Worm (Caenorhabditis elegans) whole organism, L1 larva: Measurements from ENCODE around the gene K04B12.2.
A peak's percentile ranks its signal among the peaks of the same experiment; 100 is the strongest.

ENCODE experiments used
- C04F5.9 ChIP-seq: sonication (generic microtip); optimal IDR thresholded peaks from 2 replicates; lab custom pipeline; 2016; ENCODE audit warnings: missing genetic modification characterization, missing compliant biosample characterization
- C16A3.4 ChIP-seq: fragments of 150-350 bp; optimal IDR thresholded peaks from 2 replicates; lab custom pipeline; 2014; ENCODE audit warnings: missing biosample characterization, missing genetic modification characterization
- C34B4.2 ChIP-seq: sonication (generic microtip); optimal IDR thresholded peaks from 2 replicates; lab custom pipeline; 2017; ENCODE audit warnings: mild to moderate bottlenecking, missing genetic modification characterization, missing compliant biosample characterization
- F16B12.6 ChIP-seq: fragments of 150-350 bp; optimal IDR thresholded peaks from 2 replicates; lab custom pipeline; 2014; ENCODE audit warnings: missing biosample characterization, missing genetic modification characterization
- aha-1 ChIP-seq: fragments of 150-350 bp; optimal IDR thresholded peaks from 2 replicates; lab custom pipeline; 2014; ENCODE audit warnings: missing biosample characterization, missing genetic modification characterization
- alr-1 ChIP-seq: fragments of 200-800 bp; sonication (Bioruptor generic); optimal IDR thresholded peaks from 2 replicates; lab custom pipeline; 2018; ENCODE audit warnings: borderline replicate concordance, mild to moderate bottlenecking, missing genetic modification characterization, missing compliant biosample characterization
- aly-2 ChIP-seq: fragments of 150-350 bp; optimal IDR thresholded peaks from 2 replicates; lab custom pipeline; 2014; ENCODE audit warnings: missing biosample characterization, missing genetic modification characterization
- ceh-8 ChIP-seq: fragments of 200-800 bp; sonication (Bioruptor generic); optimal IDR thresholded peaks from 2 replicates; lab custom pipeline; 2018; ENCODE audit warnings: mild to moderate bottlenecking, missing genetic modification characterization, moderate library complexity, missing compliant biosample characterization
- ceh-82 ChIP-seq, 3 experiments: fragments of 150-350 bp in 1 of 3; sonication (generic microtip) in 2 of 3; optimal IDR thresholded peaks; 2 replicates each; lab custom pipeline; 2014 to 2017; ENCODE audit warnings: missing biosample characterization in 3 of 3, missing genetic modification characterization in 3 of 3
- ceh-90 ChIP-seq: sonication (generic microtip); optimal IDR thresholded peaks from 2 replicates; lab custom pipeline; 2016; ENCODE audit warnings: missing genetic modification characterization, missing compliant biosample characterization
- ces-1 ChIP-seq: fragments of 150-350 bp; optimal IDR thresholded peaks from 2 replicates; lab custom pipeline; 2014; ENCODE audit warnings: missing biosample characterization, missing genetic modification reagents, missing genetic modification characterization
- dpl-1 ChIP-seq, 3 experiments: fragments of 150-350 bp in 2 of 3; sonication (generic microtip) in 1 of 3; optimal IDR thresholded peaks; 2 replicates each; lab custom pipeline; 2014 to 2017; ENCODE audit warnings: missing biosample characterization in 3 of 3, missing genetic modification characterization in 3 of 3, missing genetic modification reagents in 3 of 3
- efl-1 ChIP-seq, 4 experiments: fragments of 150-350 bp; optimal IDR thresholded peaks in 3 of 4; peaks in 1 of 4; 1 replicate in 1 of 4; 2 replicates in 3 of 4; lab custom pipeline; 2014; ENCODE audit warnings: missing biosample characterization in 2 of 4, missing genetic modification characterization in 2 of 4, missing genetic modification reagents in 2 of 4
- egl-27 ChIP-seq, 2 experiments: fragments of 150-350 bp in 1 of 2; sonication (generic microtip); optimal IDR thresholded peaks; 3 replicates each; lab custom pipeline; 2017 to 2018; ENCODE audit warnings: missing biosample characterization in 2 of 2, missing genetic modification characterization in 2 of 2, missing genetic modification reagents in 2 of 2
- elt-3 ChIP-seq, 6 experiments: fragments of 150-350 bp in 1 of 6; sonication (generic microtip); optimal IDR thresholded peaks; 2 replicates each; lab custom pipeline; 2017 to 2018; ENCODE audit warnings: missing biosample characterization in 6 of 6, missing genetic modification characterization in 6 of 6, inconsistent platforms in 1 of 6
- fkh-4 ChIP-seq: sonication (generic microtip); optimal IDR thresholded peaks from 2 replicates; lab custom pipeline; 2016; ENCODE audit warnings: missing compliant biosample characterization, missing genetic modification characterization, borderline replicate concordance
- fkh-8 ChIP-seq: sonication (generic microtip); optimal IDR thresholded peaks from 2 replicates; lab custom pipeline; 2016; ENCODE audit warnings: mild to moderate bottlenecking, missing genetic modification characterization, missing compliant biosample characterization
- fos-1 ChIP-seq: fragments of 150-350 bp; optimal IDR thresholded peaks from 2 replicates; lab custom pipeline; 2014; ENCODE audit warnings: missing biosample characterization, missing genetic modification characterization
- grh-1 ChIP-seq: fragments of 200-800 bp; sonication (Bioruptor generic); IDR thresholded peaks from 2 replicates; pipeline ENCODE4 v1.3.6; 2022; ENCODE audit warnings: missing genetic modification reagents, missing genetic modification characterization, missing compliant biosample characterization
- hlh-17 ChIP-seq: fragments of 200-800 bp; sonication (Bioruptor generic); optimal IDR thresholded peaks from 2 replicates; lab custom pipeline; 2018; ENCODE audit warnings: missing genetic modification characterization, mild to moderate bottlenecking, missing compliant biosample characterization, moderate library complexity, borderline replicate concordance
- irx-1 ChIP-seq: sonication (generic microtip); optimal IDR thresholded peaks from 2 replicates; lab custom pipeline; 2016; ENCODE audit warnings: missing genetic modification characterization, missing compliant biosample characterization
- isw-1 ChIP-seq: fragments of 200-800 bp; sonication (Bioruptor generic); IDR thresholded peaks from 2 replicates; pipeline ENCODE4 v1.3.6; 2022; ENCODE audit warnings: missing genetic modification characterization, missing compliant biosample characterization
- lin-14 ChIP-seq: fragments of 200-800 bp; sonication (Bioruptor generic); optimal IDR thresholded peaks from 2 replicates; lab custom pipeline; 2018; ENCODE audit warnings: mild to moderate bottlenecking, missing genetic modification characterization, moderate library complexity, missing compliant biosample characterization
- lin-39 ChIP-seq: fragments of 150-350 bp; optimal IDR thresholded peaks from 2 replicates; lab custom pipeline; 2014; ENCODE audit warnings: missing biosample characterization, missing genetic modification reagents, missing genetic modification characterization
- lsy-2 ChIP-seq, 2 experiments: fragments of 150-350 bp; optimal IDR thresholded peaks; 2 replicates each; lab custom pipeline; 2014; ENCODE audit warnings: missing biosample characterization in 2 of 2, missing genetic modification characterization in 2 of 2
- mdl-1 ChIP-seq, 2 experiments: fragments of 150-350 bp; optimal IDR thresholded peaks; 2 replicates each; lab custom pipeline; 2014 to 2017; ENCODE audit warnings: missing biosample characterization in 2 of 2, missing genetic modification characterization in 2 of 2, inconsistent platforms in 1 of 2
- nhr-19 ChIP-seq: fragments of 200-800 bp; sonication (Bioruptor generic); conservative IDR thresholded peaks from 2 replicates; pipeline ENCODE4 v1.3.6; 2022; ENCODE audit warnings: missing genetic modification characterization, missing compliant biosample characterization
- nhr-20 ChIP-seq: sonication (generic microtip); optimal IDR thresholded peaks from 2 replicates; lab custom pipeline; 2016; ENCODE audit warnings: mild to moderate bottlenecking, missing genetic modification characterization, missing compliant biosample characterization
- nhr-237 ChIP-seq: fragments of 150-350 bp; optimal IDR thresholded peaks from 2 replicates; lab custom pipeline; 2014; ENCODE audit warnings: missing biosample characterization, missing genetic modification characterization
- nhr-47 ChIP-seq: sonication (generic microtip); optimal IDR thresholded peaks from 2 replicates; lab custom pipeline; 2016; ENCODE audit warnings: mild to moderate bottlenecking, missing genetic modification characterization, moderate library complexity, missing compliant biosample characterization
- nhr-71 ChIP-seq: sonication (generic microtip); optimal IDR thresholded peaks from 2 replicates; lab custom pipeline; 2016; ENCODE audit warnings: mild to moderate bottlenecking, missing genetic modification characterization, moderate library complexity, missing compliant biosample characterization
- nhr-76 ChIP-seq: sonication (generic microtip); optimal IDR thresholded peaks from 2 replicates; lab custom pipeline; 2017; ENCODE audit warnings: missing biosample characterization, missing genetic modification characterization
- nhr-77 ChIP-seq: fragments of 150-350 bp; optimal IDR thresholded peaks from 2 replicates; lab custom pipeline; 2014; ENCODE audit warnings: missing biosample characterization, missing genetic modification characterization
- nhr-85 ChIP-seq: sonication (generic microtip); peaks from one replicate; lab custom pipeline; 2016; ENCODE audit warnings: missing genetic modification characterization, inconsistent platforms, missing compliant biosample characterization
- nhr-90 ChIP-seq: sonication (generic microtip); optimal IDR thresholded peaks from 2 replicates; lab custom pipeline; 2016; ENCODE audit warnings: mild to moderate bottlenecking, missing genetic modification characterization, missing compliant biosample characterization; ENCODE audit not compliant: poor library complexity
- pag-3 ChIP-seq: sonication (generic microtip); optimal IDR thresholded peaks from 2 replicates; lab custom pipeline; 2017; ENCODE audit warnings: missing genetic modification characterization, mild to moderate bottlenecking, missing compliant biosample characterization, antibody characterized with exemption, borderline replicate concordance; ENCODE audit not compliant: insufficient read depth
- skn-1 ChIP-seq: fragments of 150-350 bp; optimal IDR thresholded peaks from 2 replicates; lab custom pipeline; 2014; ENCODE audit warnings: missing biosample characterization, missing genetic modification characterization
- snpc-4 ChIP-seq: fragments of 150-350 bp; optimal IDR thresholded peaks from 2 replicates; lab custom pipeline; 2014; ENCODE audit warnings: missing biosample characterization, missing genetic modification characterization
- snu-23 ChIP-seq: sonication (generic microtip); optimal IDR thresholded peaks from 2 replicates; lab custom pipeline; 2016; ENCODE audit warnings: missing genetic modification characterization, missing compliant biosample characterization
- sptf-1 ChIP-seq: fragments of 150-350 bp; optimal IDR thresholded peaks from 2 replicates; lab custom pipeline; 2014; ENCODE audit warnings: missing biosample characterization, missing genetic modification characterization
- tbx-2 ChIP-seq: sonication (generic microtip); optimal IDR thresholded peaks from 2 replicates; lab custom pipeline; 2016; ENCODE audit warnings: missing genetic modification characterization, missing compliant biosample characterization
- tlp-1 ChIP-seq: fragments of 150-350 bp; optimal IDR thresholded peaks from 2 replicates; lab custom pipeline; 2014; ENCODE audit warnings: missing biosample characterization, missing genetic modification characterization
- unc-62 ChIP-seq: fragments of 150-350 bp; optimal IDR thresholded peaks from 2 replicates; lab custom pipeline; 2014; ENCODE audit warnings: missing biosample characterization, missing genetic modification reagents, missing genetic modification characterization
- unc-86 ChIP-seq: sonication (generic microtip); optimal IDR thresholded peaks from 2 replicates; lab custom pipeline; 2016; ENCODE audit warnings: missing genetic modification characterization, missing compliant biosample characterization
- unc-98 ChIP-seq: fragments of 200-800 bp; sonication (Bioruptor generic); IDR thresholded peaks from 2 replicates; pipeline ENCODE4 v1.3.6; 2022; ENCODE audit warnings: missing genetic modification characterization, missing compliant biosample characterization
- xbp-1 ChIP-seq: sonication (generic microtip); optimal IDR thresholded peaks from 2 replicates; lab custom pipeline; 2016; ENCODE audit warnings: missing genetic modification characterization, missing compliant biosample characterization
- zip-4 ChIP-seq: fragments of 200-800 bp; sonication (Bioruptor generic); optimal IDR thresholded peaks from 2 replicates; lab custom pipeline; 2018; ENCODE audit warnings: mild to moderate bottlenecking, missing genetic modification characterization, moderate library complexity, missing compliant biosample characterization
- ztf-11 ChIP-seq, 2 experiments: sonication (generic microtip); optimal IDR thresholded peaks; 2 replicates each; lab custom pipeline; 2016 to 2017; ENCODE audit warnings: missing genetic modification characterization in 2 of 2, missing biosample characterization in 1 of 2, missing compliant biosample characterization in 1 of 2
- ztf-4 ChIP-seq: fragments of 150-350 bp; optimal IDR thresholded peaks from 2 replicates; lab custom pipeline; 2014; ENCODE audit warnings: missing biosample characterization, missing genetic modification characterization

The K04B12.2 gene

ce11 chrII:14404741-14405488, 32.9 kb downstream of the K04B12.2 start (continued):
- no peak for TF ChIP-seq F16B12.6 (tag; lab: Kevin White, UChicago)
- TF ChIP-seq nhr-20 (tag; lab: Kevin White, UChicago): peak; percentile 82
- TF ChIP-seq egl-27 (tag; optimal IDR thresholded peaks at IDR 0.05; lab: Kevin White, UChicago): no peak
- TF ChIP-seq ztf-4 (tag; lab: Kevin White, UChicago): peak; percentile 91
- peak; percentile 90 for TF ChIP-seq nhr-71 (tag; lab: Kevin White, UChicago)
- no peak for TF ChIP-seq sptf-1 (tag; lab: Kevin White, UChicago)
- TF ChIP-seq C34B4.2: no peak
- no peak for TF ChIP-seq pag-3 (tag; lab: Kevin White, UChicago)
- TF ChIP-seq isw-1 (GFP tag; lab: Robert Waterston, UW): peak; percentile 20; the same call in 1 of the 2 replicates
- peak; percentile 88 for TF ChIP-seq lin-14 (GFP tag; lab: Kevin White, UChicago)
- no peak for TF ChIP-seq tlp-1 (tag; lab: Kevin White, UChicago)
- TF ChIP-seq unc-86 (tag; lab: Kevin White, UChicago): peak; percentile 85
- TF ChIP-seq efl-1 (optimal IDR thresholded peaks at IDR 0.05; lab: Kevin White, UChicago): peak; percentile 65 to 72
- peak; percentile 26 to 61 for TF ChIP-seq efl-1 (GFP tag; optimal IDR thresholded peaks at IDR 0.05 in 1 of 2; lab: Kevin White, UChicago)
- peak; percentile 82 for TF ChIP-seq nhr-90 (tag; lab: Kevin White, UChicago)
- TF ChIP-seq ceh-90 (tag; lab: Kevin White, UChicago): no peak
- no peak for TF ChIP-seq ces-1
- TF ChIP-seq elt-3 (tag; optimal IDR thresholded peaks at IDR 0.05; lab: Kevin White, UChicago): peak in 2 of 6 experiments; percentile 10 to 69
- peak in 1 of 2 experiments; percentile 67 for TF ChIP-seq mdl-1 (tag; optimal IDR thresholded peaks at IDR 0.05; lab: Kevin White, UChicago)
- peak; percentile 36 to 61 (median 60) for TF ChIP-seq dpl-1 (GFP tag; optimal IDR thresholded peaks at IDR 0.05; lab: Kevin White, UChicago)
- TF ChIP-seq nhr-19 (GFP tag; lab: Robert Waterston, UW): peak; percentile 77
- peak; percentile 47 for TF ChIP-seq lin-39
- TF ChIP-seq aly-2 (tag; lab: Kevin White, UChicago): no peak
- TF ChIP-seq nhr-77 (tag; lab: Kevin White, UChicago): peak; percentile 32
- TF ChIP-seq lsy-2 (tag; optimal IDR thresholded peaks at IDR 0.05; lab: Kevin White, UChicago): peak; percentile 61 to 67
- TF ChIP-seq ceh-82 (tag; optimal IDR thresholded peaks at IDR 0.05; lab: Kevin White, UChicago): peak; percentile 1 to 31 (median 14)
- no peak for TF ChIP-seq nhr-76
- peak; percentile 63 for TF ChIP-seq aha-1 (tag; lab: Kevin White, UChicago)
- TF ChIP-seq zip-4 (GFP tag; lab: Kevin White, UChicago): peak; percentile 17
- TF ChIP-seq snpc-4 (tag; lab: Kevin White, UChicago): peak; percentile 21
- no peak for TF ChIP-seq hlh-17 (GFP tag; lab: Kevin White, UChicago)
- TF ChIP-seq snu-23 (GFP tag; lab: Kevin White, UChicago): peak; percentile 80
- TF ChIP-seq unc-62: no peak
- TF ChIP-seq alr-1 (tag; lab: Kevin White, UChicago): no peak
- TF ChIP-seq ztf-11 (tag; optimal IDR thresholded peaks at IDR 0.05; lab: Kevin White, UChicago): peak in 1 of 2 experiments; percentile 96
- no peak for TF ChIP-seq C04F5.9
- TF ChIP-seq irx-1 (tag; lab: Kevin White, UChicago): peak; percentile 41
- TF ChIP-seq nhr-237 (tag; lab: Kevin White, UChicago): no peak
- no peak for TF ChIP-seq fkh-4 (tag; lab: Kevin White, UChicago)
- peak; percentile 81 for TF ChIP-seq nhr-47 (tag; lab: Kevin White, UChicago)
- TF ChIP-seq tbx-2 (tag; lab: Kevin White, UChicago): peak; percentile 75
- TF ChIP-seq skn-1: peak; percentile 25
- TF ChIP-seq fkh-8 (tag; lab: Kevin White, UChicago): peak; percentile 87
- TF ChIP-seq xbp-1 (tag; lab: Kevin White, UChicago): peak; percentile 68
- TF ChIP-seq ceh-8 (GFP tag; lab: Kevin White, UChicago): peak; percentile 68
- peak; percentile 70 for TF ChIP-seq grh-1 (GFP tag; lab: Robert Waterston, UW)
- no peak for TF ChIP-seq unc-98 (GFP tag; lab: Robert Waterston, UW)
- TF ChIP-seq nhr-85 (tag; lab: Kevin White, UChicago): peak; percentile 92
- no peak for TF ChIP-seq fos-1 (tag; lab: Kevin White, UChicago)
- peak; percentile 37 for TF ChIP-seq C16A3.4
